Worm (Caenorhabditis elegans) whole organism, early embryonic: ENCODE data around the gene rab-1.

Source experiments
- F13C5.2 ChIP-seq: sonication (generic microtip); optimal IDR thresholded peaks from 2 replicates; lab custom pipeline; 2017; ENCODE audit warnings: mild to moderate bottlenecking, missing genetic modification characterization, inconsistent platforms, missing compliant biosample characterization
- aly-1 ChIP-seq: sonication (generic microtip); optimal IDR thresholded peaks from 2 replicates; lab custom pipeline; 2016; ENCODE audit warnings: missing genetic modification characterization, missing compliant biosample characterization
- ama-1 ChIP-seq: fragments of 150-350 bp; optimal IDR thresholded peaks from 2 replicates; lab custom pipeline; 2014
- ceh-13 ChIP-seq: fragments of 200-800 bp; sonication (Bioruptor generic); optimal IDR thresholded peaks from 2 replicates; lab custom pipeline; 2018; ENCODE audit warnings: mild to moderate bottlenecking, missing genetic modification characterization, missing compliant biosample characterization
- ceh-36 ChIP-seq: sonication (generic microtip); optimal IDR thresholded peaks from 2 replicates; lab custom pipeline; 2016; ENCODE audit warnings: missing genetic modification characterization, inconsistent platforms, missing compliant biosample characterization
- ets-7 ChIP-seq: sonication (generic microtip); optimal IDR thresholded peaks from 2 replicates; lab custom pipeline; 2016; ENCODE audit warnings: missing genotype, missing genetic modification characterization, missing compliant biosample characterization
- flt-1 ChIP-seq: fragments of 200-800 bp; sonication (Bioruptor generic); IDR thresholded peaks from 2 replicates; pipeline ENCODE4 v1.3.6; 2022; ENCODE audit warnings: missing genetic modification characterization, missing compliant biosample characterization
- hnd-1 ChIP-seq: sonication (generic microtip); optimal IDR thresholded peaks from 2 replicates; lab custom pipeline; 2016; ENCODE audit warnings: missing genetic modification characterization, missing compliant biosample characterization
- sea-1 ChIP-seq: fragments of 200-800 bp; sonication (Bioruptor generic); conservative IDR thresholded peaks from 2 replicates; pipeline ENCODE4 v1.3.6; 2022; ENCODE audit warnings: missing genetic modification characterization, missing compliant biosample characterization
- tbx-11 ChIP-seq: fragments of 200-800 bp; sonication (Bioruptor generic); IDR thresholded peaks from 2 replicates; pipeline ENCODE4 v1.3.6; 2022; ENCODE audit warnings: missing genetic modification characterization, missing compliant biosample characterization
- tra-4 ChIP-seq: sonication (generic microtip); optimal IDR thresholded peaks from 2 replicates; lab custom pipeline; 2017; ENCODE audit warnings: missing genetic modification characterization, missing compliant biosample characterization

DNA sequence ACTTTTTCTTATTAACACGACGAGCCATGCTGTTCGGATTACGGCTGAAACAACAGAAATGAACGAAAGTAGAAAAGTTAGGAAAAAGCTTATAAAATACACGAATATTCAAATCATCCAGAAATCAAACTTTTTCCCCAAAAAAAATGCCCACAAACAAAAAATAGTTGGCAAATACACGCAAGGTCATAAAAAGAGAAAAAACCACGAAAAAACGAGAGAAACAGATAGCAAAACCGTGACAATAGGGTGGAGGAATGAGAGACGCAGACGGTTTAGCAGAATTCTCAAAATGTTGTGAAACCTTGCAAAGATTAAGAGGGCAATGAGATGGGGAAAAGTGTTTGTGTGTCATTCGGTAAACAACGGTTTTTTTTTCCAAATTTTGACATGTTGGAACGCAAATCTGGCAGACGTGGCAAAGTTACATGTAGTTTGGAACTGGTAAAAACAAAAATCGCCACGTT, 21.9 kb upstream of the rab-1 start, which contains the start of gene tank-1:
- no peak for TF ChIP-seq ama-1 (lab: Kevin White, UChicago)
- no peak for TF ChIP-seq aly-1 (tag; lab: Kevin White, UChicago)
- TF ChIP-seq tbx-11 (GFP tag; lab: Robert Waterston, UW) = no peak
- no peak for TF ChIP-seq tra-4 (tag; lab: Kevin White, UChicago)
- no peak for TF ChIP-seq ceh-36 (tag; lab: Kevin White, UChicago)
- TF ChIP-seq flt-1 (GFP tag; lab: Robert Waterston, UW) = no peak
- TF ChIP-seq F13C5.2 = no peak
- TF ChIP-seq ets-7 = no peak
- TF ChIP-seq hnd-1 (tag; lab: Kevin White, UChicago) = no peak
- TF ChIP-seq ceh-13 (GFP tag; lab: Kevin White, UChicago) = no peak
- TF ChIP-seq sea-1 = no peak
